Fruit fly (Drosophila melanogaster) whole organism, embryonic: ENCODE measurements around the gene CG13654.
A peak's percentile ranks its signal among the peaks of the same experiment; 100 is the strongest.

Source experiments
- ATbp ChIP-seq: fragments of 200-800 bp; sonication (Bioruptor generic); optimal IDR thresholded peaks from 2 replicates; lab custom pipeline; 2017; ENCODE audit warnings: missing biosample characterization, mild to moderate bottlenecking, missing genetic modification characterization, missing genetic modification reagents
- Antp ChIP-seq: fragments of 200-800 bp; sonication (Bioruptor generic); optimal IDR thresholded peaks from 3 replicates; lab custom pipeline; 2016; ENCODE audit warnings: missing biosample characterization, missing genetic modification characterization
- Atf3 ChIP-seq: fragments of 200-800 bp; sonication (Bioruptor generic); optimal IDR thresholded peaks from 3 replicates; lab custom pipeline; 2016; ENCODE audit warnings: missing biosample characterization, missing genetic modification characterization
- Bgb ChIP-seq: fragments of 200-800 bp; sonication (Bioruptor generic); IDR thresholded peaks from 2 replicates; pipeline ENCODE4 v1.3.6; 2022; ENCODE audit warnings: missing biosample characterization, missing genetic modification characterization; ENCODE audit not compliant: partially characterized antibody
- Blimp-1 ChIP-seq: fragments of 200-800 bp; sonication (Bioruptor generic); optimal IDR thresholded peaks from 3 replicates; lab custom pipeline; 2018; ENCODE audit warnings: missing biosample characterization, missing genetic modification characterization, mild to moderate bottlenecking, moderate library complexity, missing genetic modification reagents
- BtbVII ChIP-seq: fragments of 200-800 bp; sonication (Bioruptor generic); optimal IDR thresholded peaks from 3 replicates; lab custom pipeline; 2017; ENCODE audit warnings: missing biosample characterization, mild to moderate bottlenecking, missing genetic modification characterization
- CG1024 ChIP-seq: fragments of 200-800 bp; sonication (Bioruptor generic); IDR thresholded peaks from 2 replicates; pipeline ENCODE4 v1.3.6; 2022; ENCODE audit warnings: missing biosample characterization, missing genetic modification characterization
- CG11560 ChIP-seq: fragments of 200-800 bp; sonication (Bioruptor generic); IDR thresholded peaks from 3 replicates; pipeline ENCODE4 v1.3.6; 2022; ENCODE audit warnings: missing biosample characterization, missing genetic modification characterization
- CG12071 ChIP-seq: fragments of 200-800 bp; sonication (Bioruptor generic); optimal IDR thresholded peaks from 3 replicates; lab custom pipeline; 2018; ENCODE audit warnings: missing biosample characterization, mild to moderate bottlenecking, missing genetic modification characterization
- CG12299 ChIP-seq: fragments of 200-800 bp; sonication (Bioruptor generic); optimal IDR thresholded peaks from 2 replicates; lab custom pipeline; 2018; ENCODE audit warnings: missing biosample characterization, mild to moderate bottlenecking, missing genetic modification characterization
- CG15269 ChIP-seq: fragments of 200-800 bp; sonication (Bioruptor generic); optimal IDR thresholded peaks from 2 replicates; lab custom pipeline; 2018; ENCODE audit warnings: missing biosample characterization, mild to moderate bottlenecking, missing genetic modification characterization, moderate library complexity
- CG15514 ChIP-seq: fragments of 200-800 bp; sonication (Bioruptor generic); optimal IDR thresholded peaks from 3 replicates; lab custom pipeline; 2017; ENCODE audit warnings: missing biosample characterization, missing genetic modification characterization, mild to moderate bottlenecking, moderate library complexity, missing genetic modification reagents
- CG1603 ChIP-seq: fragments of 200-800 bp; sonication (Bioruptor generic); optimal IDR thresholded peaks from 2 replicates; lab custom pipeline; 2019; ENCODE audit warnings: missing biosample characterization, mild to moderate bottlenecking, missing genetic modification characterization, moderate library complexity
- CG17328 ChIP-seq: fragments of 200-800 bp; sonication (Bioruptor generic); IDR thresholded peaks from 2 replicates; pipeline ENCODE4 v1.3.6; 2022; ENCODE audit warnings: missing biosample characterization, missing genetic modification characterization
- CG18619 ChIP-seq: fragments of 200-800 bp; sonication (Bioruptor generic); optimal IDR thresholded peaks from 3 replicates; lab custom pipeline; 2017; ENCODE audit warnings: missing biosample characterization, mild to moderate bottlenecking, missing genetic modification characterization
- CG2129 ChIP-seq: fragments of 200-800 bp; sonication (Bioruptor generic); IDR thresholded peaks from 2 replicates; pipeline ENCODE4 v1.3.6; 2022; ENCODE audit warnings: missing biosample characterization, missing genetic modification characterization; ENCODE audit not compliant: partially characterized antibody
- CG2712 ChIP-seq: fragments of 200-800 bp; optimal IDR thresholded peaks from 3 replicates; lab custom pipeline; 2019; ENCODE audit warnings: missing biosample characterization, mild to moderate bottlenecking, missing genetic modification characterization, moderate library complexity
- CG2875 ChIP-seq: fragments of 200-800 bp; sonication (Bioruptor generic); optimal IDR thresholded peaks from 2 replicates; lab custom pipeline; 2017; ENCODE audit warnings: missing biosample characterization, mild to moderate bottlenecking, missing genetic modification characterization, missing genetic modification reagents
- CG2889 ChIP-seq: fragments of 200-800 bp; sonication (Bioruptor generic); IDR thresholded peaks from 3 replicates; pipeline ENCODE4 v1.3.6; 2022; ENCODE audit warnings: missing biosample characterization, missing genetic modification characterization
- CG3065 ChIP-seq: fragments of 200-800 bp; sonication (Bioruptor generic); optimal IDR thresholded peaks from 2 replicates; lab custom pipeline; 2016; ENCODE audit warnings: missing biosample characterization, missing genetic modification characterization
- CG3838 ChIP-seq: fragments of 200-800 bp; sonication (Bioruptor generic); optimal IDR thresholded peaks from 3 replicates; lab custom pipeline; 2016; ENCODE audit warnings: missing biosample characterization, missing genetic modification characterization
- CG4328 ChIP-seq: fragments of 200-800 bp; sonication (Bioruptor generic); optimal IDR thresholded peaks from 3 replicates; lab custom pipeline; 2017; ENCODE audit warnings: missing biosample characterization, missing genetic modification reagents, missing genetic modification characterization
- CG6254 ChIP-seq: fragments of 200-800 bp; sonication (Bioruptor generic); optimal IDR thresholded peaks from 3 replicates; lab custom pipeline; 2017; ENCODE audit warnings: mild to moderate bottlenecking, missing biosample characterization, missing genetic modification reagents, missing genetic modification characterization
- CG7928 ChIP-seq: fragments of 200-800 bp; sonication (Bioruptor generic); optimal IDR thresholded peaks from 2 replicates; lab custom pipeline; 2017; ENCODE audit warnings: missing biosample characterization, mild to moderate bottlenecking, missing genetic modification characterization
- CG8388 ChIP-seq: fragments of 200-800 bp; sonication (Bioruptor generic); optimal IDR thresholded peaks from 2 replicates; lab custom pipeline; 2019; ENCODE audit warnings: missing biosample characterization, mild to moderate bottlenecking, missing genetic modification characterization, moderate library complexity
- Ets97D ChIP-seq: fragments of 200-800 bp; sonication (Bioruptor generic); optimal IDR thresholded peaks from 3 replicates; lab custom pipeline; 2016; ENCODE audit warnings: missing biosample characterization, missing genetic modification characterization
- HHEX ChIP-seq: fragments of 200-800 bp; sonication (Bioruptor generic); optimal IDR thresholded peaks from 3 replicates; lab custom pipeline; 2017; ENCODE audit warnings: missing biosample characterization, mild to moderate bottlenecking, missing genetic modification characterization, missing genetic modification reagents
- Med ChIP-seq: fragments of 200-800 bp; sonication (Bioruptor generic); peaks from one replicate; lab custom pipeline; 2016; ENCODE audit warnings: missing biosample characterization, missing genetic modification characterization, mild to moderate bottlenecking, inconsistent platforms, moderate library complexity
- NFAT ChIP-seq: fragments of 200-800 bp; sonication (Bioruptor generic); IDR thresholded peaks from 2 replicates; pipeline ENCODE4 v1.3.6; 2022; ENCODE audit warnings: missing biosample characterization, missing genetic modification characterization
- Oaz ChIP-seq: fragments of 200-800 bp; sonication (Bioruptor generic); IDR thresholded peaks from 2 replicates; pipeline ENCODE4 v1.3.6; 2022; ENCODE audit warnings: missing biosample characterization, missing genetic modification characterization
- Optix ChIP-seq: fragments of 200-800 bp; sonication (Bioruptor generic); IDR thresholded peaks from 3 replicates; pipeline ENCODE4 v1.3.6; 2022; ENCODE audit warnings: missing biosample characterization, missing genetic modification characterization
- Pdp1 ChIP-seq, 2 experiments: fragments of 200-800 bp; sonication (Bioruptor generic); optimal IDR thresholded peaks; 3 replicates each; lab custom pipeline; 2016; ENCODE audit warnings: missing biosample characterization in 2 of 2, missing genetic modification characterization in 2 of 2, mild to moderate bottlenecking in 1 of 2, moderate library complexity in 1 of 2
- Scr ChIP-seq: fragments of 200-800 bp; sonication (Bioruptor generic); IDR thresholded peaks from 2 replicates; pipeline ENCODE4 v1.3.6; 2022; ENCODE audit warnings: missing biosample characterization, missing genetic modification characterization; ENCODE audit not compliant: partially characterized antibody
- Sox102F ChIP-seq: fragments of 200-800 bp; sonication (Bioruptor generic); optimal IDR thresholded peaks from 2 replicates; lab custom pipeline; 2018; ENCODE audit warnings: missing biosample characterization, mild to moderate bottlenecking, missing genetic modification characterization, moderate library complexity
- Trl ChIP-seq, 3 experiments: fragments of >200 bp in 2 of 3; fragments of 200-800 bp in 1 of 3; sonication (Bioruptor generic) in 1 of 3; optimal IDR thresholded peaks; 2 replicates in 1 of 3; 3 replicates in 2 of 3; lab custom pipeline; 2016 to 2017; ENCODE audit warnings: missing biosample characterization in 1 of 3, missing genetic modification characterization in 1 of 3
- ab ChIP-seq: fragments of 200-800 bp; sonication (Bioruptor generic); optimal IDR thresholded peaks from 2 replicates; lab custom pipeline; 2016; ENCODE audit warnings: missing biosample characterization, missing genetic modification characterization
- ash1 ChIP-seq: fragments of 200-800 bp; sonication (Bioruptor generic); optimal IDR thresholded peaks from 2 replicates; lab custom pipeline; 2018; ENCODE audit warnings: missing biosample characterization, mild to moderate bottlenecking, missing genetic modification characterization
- cato ChIP-seq: fragments of 200-800 bp; sonication (Bioruptor generic); optimal IDR thresholded peaks from 2 replicates; lab custom pipeline; 2016; ENCODE audit warnings: missing biosample characterization, missing genetic modification characterization, borderline replicate concordance
- chm ChIP-seq: fragments of 200-800 bp; sonication (Bioruptor generic); IDR thresholded peaks from 2 replicates; pipeline ENCODE4 v1.3.6; 2022; ENCODE audit warnings: missing biosample characterization, missing genetic modification characterization
- p53 ChIP-seq: fragments of 200-800 bp; sonication (Bioruptor generic); optimal IDR thresholded peaks from 2 replicates; lab custom pipeline; 2016; ENCODE audit warnings: missing biosample characterization, missing genetic modification characterization
- pan ChIP-seq, 4 experiments: fragments of >200 bp in 3 of 4; fragments of 200-800 bp in 1 of 4; sonication (Bioruptor generic) in 1 of 4; optimal IDR thresholded peaks in 3 of 4; IDR thresholded peaks in 1 of 4; 2 replicates each; pipeline versions ENCODE4 v1.3.6 to Lab custom; 2017 to 2022; ENCODE audit warnings: missing biosample characterization in 2 of 4, missing genetic modification characterization in 2 of 4, mixed read lengths in 1 of 4
- pho ChIP-seq: fragments of 200-800 bp; sonication (Bioruptor generic); optimal IDR thresholded peaks from 2 replicates; lab custom pipeline; 2016; ENCODE audit warnings: missing biosample characterization, missing genetic modification characterization
- pros ChIP-seq: fragments of 200-800 bp; sonication (Bioruptor generic); optimal IDR thresholded peaks from 3 replicates; lab custom pipeline; 2019; ENCODE audit warnings: missing biosample characterization, mild to moderate bottlenecking, missing genetic modification characterization, moderate library complexity
- repo ChIP-seq: fragments of 200-800 bp; sonication (Bioruptor generic); optimal IDR thresholded peaks from 2 replicates; lab custom pipeline; 2016; ENCODE audit warnings: missing biosample characterization, missing genetic modification characterization
- ro ChIP-seq: fragments of 200-800 bp; sonication (Bioruptor generic); IDR thresholded peaks from 2 replicates; pipeline ENCODE4 v1.3.6; 2022; ENCODE audit warnings: missing biosample characterization, missing genetic modification characterization
- scrt ChIP-seq: fragments of 200-800 bp; sonication (Bioruptor generic); optimal IDR thresholded peaks from 2 replicates; lab custom pipeline; 2018; ENCODE audit warnings: missing biosample characterization, mild to moderate bottlenecking, missing genetic modification characterization, moderate library complexity
- shn ChIP-seq: fragments of 200-800 bp; sonication (Bioruptor generic); optimal IDR thresholded peaks from 3 replicates; lab custom pipeline; 2016; ENCODE audit warnings: missing biosample characterization, missing genetic modification characterization
- sr ChIP-seq: fragments of 200-800 bp; sonication (Bioruptor generic); IDR thresholded peaks from 3 replicates; pipeline ENCODE4 v1.3.6; 2022; ENCODE audit warnings: missing biosample characterization, missing genetic modification characterization

Gene CG13654

dm6 chr3R:25207405-25208003, 7.9 kb downstream of the CG13654 start (continued):
- TF ChIP-seq CG1603 (tag; lab: Kevin White, UChicago) (peak; percentile 61), pros (GFP tag; lab: Kevin White, UChicago) (peak; percentile 31), CG2712 (tag; lab: Kevin White, UChicago) (peak; percentile 88), Sox102F (GFP tag; lab: Kevin White, UChicago) (peak; percentile 83), ro (GFP tag; lab: Robert Waterston, UW) (no peak), CG2129 (GFP tag; lab: Robert Waterston, UW) (no peak), pho (peak; percentile 9), Pdp1 (GFP tag; optimal IDR thresholded peaks at IDR 0.05; lab: Kevin White, UChicago) (peak; percentile 24 to 47), ATbp (peak; percentile 78), CG15514 (peak; percentile 42), cato (GFP tag; lab: Kevin White, UChicago) (no peak), CG2875 (peak; percentile 77), ash1 (no peak), CG7928 (GFP tag; lab: Kevin White, UChicago) (peak; percentile 4), CG12299 (tag; lab: Kevin White, UChicago) (peak; percentile 54), Med (GFP tag; lab: Kevin White, UChicago) (peak; percentile 84), shn (GFP tag; lab: Kevin White, UChicago) (no peak), CG8388 (peak; percentile 78), CG15269 (tag; lab: Kevin White, UChicago) (peak; percentile 87), chm (GFP tag; lab: Robert Waterston, UW) (no peak; the same call in 1 of the 2 replicates), Ets97D (GFP tag; lab: Kevin White, UChicago) (no peak), CG17328 (peak; percentile 70), CG3838 (GFP tag; lab: Kevin White, UChicago) (no peak), CG2889 (GFP tag; lab: Robert Waterston, UW) (no peak), CG11560 (tag; lab: Robert Waterston, UW) (no peak), Optix (GFP tag; lab: Robert Waterston, UW) (peak; percentile 38; the same call in 1 of the 3 replicates), CG3065 (peak; percentile 14), Atf3 (GFP tag; lab: Kevin White, UChicago) (no peak), Antp (GFP tag; lab: Kevin White, UChicago) (peak; percentile 23), ab (GFP tag; lab: Kevin White, UChicago) (peak; percentile 22), sr (GFP tag; lab: Robert Waterston, UW) (0 out of 3 replicates have a peak, but pooled peaks have one; percentile 19), CG12071 (peak; percentile 64), pan (optimal IDR thresholded peaks at IDR 0.05; lab: Kevin White, UChicago) (no peak), pan (GFP tag; optimal IDR thresholded peaks at IDR 0.05 in 1 of 2, IDR thresholded peaks at IDR 0.05 in 1 of 2) (peak in 1 of 2 experiments; percentile 82), CG4328 (peak; percentile 56), BtbVII (peak; percentile 71), Blimp-1 (GFP tag; lab: Kevin White, UChicago) (peak; percentile 78), CG1024 (GFP tag; lab: Robert Waterston, UW) (peak; percentile 56; the same call in 1 of the 2 replicates), scrt (peak; percentile 52), Scr (GFP tag; lab: Robert Waterston, UW) (no peak), p53 (GFP tag; lab: Kevin White, UChicago) (no peak), Oaz (GFP tag; lab: Robert Waterston, UW) (peak; percentile 50), Bgb (GFP tag; lab: Robert Waterston, UW) (no peak), Trl (optimal IDR thresholded peaks at IDR 0.05; lab: Kevin White, UChicago) (no peak), Trl (GFP tag; optimal IDR thresholded peaks at IDR 0.05; lab: Kevin White, UChicago) (peak; percentile 21), CG18619 (GFP tag; lab: Kevin White, UChicago) (peak; percentile 75), CG6254 (peak; percentile 71), HHEX (peak; percentile 63), NFAT (no peak), repo (no peak)
